Worm (Caenorhabditis elegans) whole organism, young adult: ENCODE results near the gene sao-1.

Experiments used
- B0019.2 ChIP-seq: fragments of 200-800 bp; sonication (Bioruptor generic); conservative IDR thresholded peaks from 2 replicates; pipeline ENCODE4 v1.3.6; 2022; ENCODE audit warnings: missing genetic modification reagents, missing genetic modification characterization, missing compliant biosample characterization
- B0035.1 ChIP-seq: sonication (generic microtip); optimal IDR thresholded peaks from 2 replicates; lab custom pipeline; 2016; ENCODE audit warnings: missing genetic modification characterization, mild to moderate bottlenecking, missing compliant biosample characterization, missing genotype, missing genetic modification reagents
- B0261.1 ChIP-seq: sonication (generic microtip); optimal IDR thresholded peaks from 2 replicates; lab custom pipeline; 2016; ENCODE audit warnings: mild to moderate bottlenecking, missing genetic modification characterization, moderate library complexity, missing compliant biosample characterization
- F22D6.2 ChIP-seq: sonication (generic microtip); optimal IDR thresholded peaks from 2 replicates; lab custom pipeline; 2016; ENCODE audit warnings: mild to moderate bottlenecking, missing genetic modification characterization, missing compliant biosample characterization
- F39B2.1 ChIP-seq: fragments of 200-800 bp; sonication (Bioruptor generic); IDR thresholded peaks from 2 replicates; pipeline ENCODE4 v1.3.6; 2022; ENCODE audit warnings: missing genetic modification reagents, missing genetic modification characterization, missing compliant biosample characterization
- F49E8.2 ChIP-seq: sonication (generic microtip); optimal IDR thresholded peaks from 3 replicates; lab custom pipeline; 2017; ENCODE audit warnings: missing genetic modification characterization, mild to moderate bottlenecking, missing compliant biosample characterization, antibody characterized with exemption, moderate library complexity; ENCODE audit not compliant: insufficient read depth
- F52B5.7 ChIP-seq: sonication (generic microtip); optimal IDR thresholded peaks from 2 replicates; lab custom pipeline; 2016; ENCODE audit warnings: mild to moderate bottlenecking, missing genetic modification characterization, missing compliant biosample characterization
- F55B11.4 ChIP-seq: sonication (generic microtip); optimal IDR thresholded peaks from 2 replicates; lab custom pipeline; 2016; ENCODE audit warnings: missing compliant biosample characterization, missing genetic modification characterization, borderline replicate concordance; ENCODE audit not compliant: insufficient read depth
- F57A8.1 ChIP-seq: fragments of 200-800 bp; sonication (Bioruptor generic); optimal IDR thresholded peaks from 2 replicates; lab custom pipeline; 2018; ENCODE audit warnings: mild to moderate bottlenecking, missing genetic modification characterization, moderate library complexity, missing compliant biosample characterization
- Y53F4B.3 ChIP-seq: fragments of 200-800 bp; sonication (Bioruptor generic); IDR thresholded peaks from 2 replicates; pipeline ENCODE4 v1.3.6; 2022; ENCODE audit warnings: missing genetic modification reagents, missing genetic modification characterization, missing compliant biosample characterization
- Y56A3A.18 ChIP-seq: fragments of 200-800 bp; sonication (Bioruptor generic); IDR thresholded peaks from 2 replicates; pipeline ENCODE4 v1.3.6; 2022; ENCODE audit warnings: missing genetic modification reagents, missing genetic modification characterization, missing compliant biosample characterization
- akir-1 ChIP-seq: fragments of 200-800 bp; sonication (Bioruptor generic); optimal IDR thresholded peaks from 2 replicates; lab custom pipeline; 2018; ENCODE audit warnings: mild to moderate bottlenecking, missing genetic modification characterization, moderate library complexity, missing compliant biosample characterization
- cebp-1 ChIP-seq, 2 experiments: fragments of 200-800 bp in 1 of 2; sonication (Bioruptor generic) in 1 of 2; sonication (generic microtip) in 1 of 2; IDR thresholded peaks in 1 of 2; optimal IDR thresholded peaks in 1 of 2; 2 replicates each; pipeline versions ENCODE4 v1.3.6 to Lab custom; 2017 to 2022; ENCODE audit warnings: missing compliant biosample characterization in 2 of 2, missing genetic modification characterization in 2 of 2, mild to moderate bottlenecking in 1 of 2, missing genetic modification reagents in 1 of 2, moderate library complexity in 1 of 2
- ceh-79 ChIP-seq: sonication (generic microtip); optimal IDR thresholded peaks from 2 replicates; lab custom pipeline; 2017; ENCODE audit warnings: mild to moderate bottlenecking, missing genetic modification characterization, missing compliant biosample characterization
- egl-18 ChIP-seq: fragments of 200-800 bp; sonication (Bioruptor generic); IDR thresholded peaks from 2 replicates; pipeline ENCODE4 v1.3.6; 2022; ENCODE audit warnings: missing genetic modification reagents, missing genetic modification characterization, missing compliant biosample characterization
- gei-17 ChIP-seq: fragments of 200-800 bp; sonication (Bioruptor generic); optimal IDR thresholded peaks from 2 replicates; lab custom pipeline; 2018; ENCODE audit warnings: mild to moderate bottlenecking, missing genetic modification characterization, missing compliant biosample characterization
- hlh-12 ChIP-seq: sonication (generic microtip); optimal IDR thresholded peaks from 2 replicates; lab custom pipeline; 2016; ENCODE audit warnings: missing genetic modification characterization, missing compliant biosample characterization
- hsf-1 ChIP-seq: fragments of 200-800 bp; sonication (Bioruptor generic); IDR thresholded peaks from 2 replicates; pipeline ENCODE4 v1.3.6; 2022; ENCODE audit warnings: missing genetic modification reagents, missing genetic modification characterization, missing compliant biosample characterization
- let-526 ChIP-seq: fragments of 200-800 bp; sonication (Bioruptor generic); IDR thresholded peaks from 2 replicates; pipeline ENCODE4 v1.3.6; 2022; ENCODE audit warnings: missing genetic modification reagents, missing genetic modification characterization, missing compliant biosample characterization
- let-607 ChIP-seq, 2 experiments: fragments of 200-800 bp in 1 of 2; sonication (Bioruptor generic) in 1 of 2; sonication (generic microtip) in 1 of 2; optimal IDR thresholded peaks; 2 replicates each; lab custom pipeline; 2016 to 2018; ENCODE audit warnings: mild to moderate bottlenecking in 2 of 2, missing compliant biosample characterization in 2 of 2, missing genetic modification characterization in 2 of 2, moderate library complexity in 2 of 2, missing genotype in 1 of 2
- lin-26 ChIP-seq: fragments of 200-800 bp; sonication (Bioruptor generic); IDR thresholded peaks from 2 replicates; pipeline ENCODE4 v1.3.6; 2022; ENCODE audit warnings: missing genetic modification reagents, missing genetic modification characterization, missing compliant biosample characterization
- lir-1 ChIP-seq: fragments of 200-800 bp; sonication (Bioruptor generic); conservative IDR thresholded peaks from 2 replicates; pipeline ENCODE4 v1.3.6; 2022; ENCODE audit warnings: missing genetic modification reagents, missing genetic modification characterization, missing compliant biosample characterization
- lsy-27 ChIP-seq: sonication (generic microtip); optimal IDR thresholded peaks from 2 replicates; lab custom pipeline; 2017; ENCODE audit warnings: missing genetic modification characterization, mild to moderate bottlenecking, missing compliant biosample characterization, antibody characterized with exemption, missing genotype, borderline replicate concordance; ENCODE audit not compliant: insufficient read depth
- madf-3 ChIP-seq: fragments of 200-800 bp; sonication (Bioruptor generic); IDR thresholded peaks from 2 replicates; pipeline ENCODE4 v1.3.6; 2022; ENCODE audit warnings: missing genetic modification reagents, missing genetic modification characterization, missing compliant biosample characterization
- madf-6 ChIP-seq: fragments of 200-800 bp; sonication (Bioruptor generic); IDR thresholded peaks from 2 replicates; pipeline ENCODE4 v1.3.6; 2022; ENCODE audit warnings: missing genetic modification reagents, missing genetic modification characterization, missing compliant biosample characterization
- nfya-2 ChIP-seq: fragments of 200-800 bp; sonication (Bioruptor generic); IDR thresholded peaks from 2 replicates; pipeline ENCODE4 v1.3.6; 2022; ENCODE audit warnings: missing genetic modification reagents, missing genetic modification characterization, missing compliant biosample characterization
- nfyb-1 ChIP-seq: fragments of 200-800 bp; sonication (Bioruptor generic); IDR thresholded peaks from 2 replicates; pipeline ENCODE4 v1.3.6; 2022; ENCODE audit warnings: missing genetic modification reagents, missing genetic modification characterization, missing compliant biosample characterization
- nhr-120 ChIP-seq: fragments of 200-800 bp; sonication (Bioruptor generic); IDR thresholded peaks from 2 replicates; pipeline ENCODE4 v1.3.6; 2022; ENCODE audit warnings: missing genetic modification characterization, missing compliant biosample characterization
- nhr-179 ChIP-seq: sonication (generic microtip); optimal IDR thresholded peaks from 2 replicates; lab custom pipeline; 2016; ENCODE audit warnings: mild to moderate bottlenecking, missing genetic modification characterization, missing compliant biosample characterization
- nhr-27 ChIP-seq: fragments of 200-800 bp; sonication (Bioruptor generic); optimal IDR thresholded peaks from 2 replicates; lab custom pipeline; 2018; ENCODE audit warnings: mild to moderate bottlenecking, missing genetic modification characterization, moderate library complexity, missing compliant biosample characterization
- rcor-1 ChIP-seq: fragments of 200-800 bp; sonication (Bioruptor generic); IDR thresholded peaks from 2 replicates; pipeline ENCODE4 v1.3.6; 2022; ENCODE audit warnings: missing genetic modification reagents, missing genetic modification characterization, missing compliant biosample characterization
- repo-1 ChIP-seq: sonication (generic microtip); optimal IDR thresholded peaks from 2 replicates; lab custom pipeline; 2017; ENCODE audit warnings: mild to moderate bottlenecking, missing genetic modification characterization, missing compliant biosample characterization
- sdz-38 ChIP-seq: sonication (generic microtip); optimal IDR thresholded peaks from 2 replicates; lab custom pipeline; 2016; ENCODE audit warnings: missing genotype, missing genetic modification characterization, missing compliant biosample characterization
- snpc-1.1 ChIP-seq: sonication (generic microtip); optimal IDR thresholded peaks from 2 replicates; lab custom pipeline; 2017; ENCODE audit warnings: missing genetic modification characterization, mild to moderate bottlenecking, missing compliant biosample characterization, antibody characterized with exemption, moderate library complexity, missing genotype, missing genetic modification reagents; ENCODE audit not compliant: insufficient read depth
- snpc-1.3 ChIP-seq: sonication (generic microtip); optimal IDR thresholded peaks from 2 replicates; lab custom pipeline; 2017; ENCODE audit warnings: missing genetic modification characterization, mild to moderate bottlenecking, missing compliant biosample characterization, antibody characterized with exemption, moderate library complexity, missing genotype, missing genetic modification reagents; ENCODE audit not compliant: insufficient read depth
- snpc-3.4 ChIP-seq: sonication (generic microtip); optimal IDR thresholded peaks from 2 replicates; lab custom pipeline; 2017; ENCODE audit warnings: missing genetic modification characterization, mild to moderate bottlenecking, missing compliant biosample characterization, antibody characterized with exemption, moderate library complexity, missing genotype, missing genetic modification reagents
- snpc-4 ChIP-seq, 5 experiments: fragments of 150-350 bp in 1 of 5; sonication (generic microtip) in 4 of 5; optimal IDR thresholded peaks; 2 replicates each; lab custom pipeline; 2014 to 2018; ENCODE audit warnings: missing genetic modification characterization in 5 of 5, missing biosample characterization in 3 of 5, antibody characterized with exemption in 2 of 5, mild to moderate bottlenecking in 2 of 5, missing compliant biosample characterization in 2 of 5, missing genotype in 2 of 5, moderate library complexity in 2 of 5, missing genetic modification reagents in 1 of 5
- somi-1 ChIP-seq: fragments of 200-800 bp; sonication (Bioruptor generic); optimal IDR thresholded peaks from 2 replicates; lab custom pipeline; 2018; ENCODE audit warnings: mild to moderate bottlenecking, missing genetic modification characterization, missing compliant biosample characterization
- sptf-2 ChIP-seq: fragments of 200-800 bp; sonication (Bioruptor generic); optimal IDR thresholded peaks from 2 replicates; lab custom pipeline; 2018; ENCODE audit warnings: mild to moderate bottlenecking, missing genetic modification characterization, missing compliant biosample characterization
- tbx-9 ChIP-seq: sonication (generic microtip); optimal IDR thresholded peaks from 2 replicates; lab custom pipeline; 2016; ENCODE audit warnings: borderline replicate concordance, missing genetic modification characterization, inconsistent platforms, missing compliant biosample characterization
- unc-130 ChIP-seq: sonication (generic microtip); optimal IDR thresholded peaks from 2 replicates; lab custom pipeline; 2016; ENCODE audit warnings: missing genetic modification reagents, missing genetic modification characterization, missing compliant biosample characterization
- xnd-1 ChIP-seq: sonication (generic microtip); optimal IDR thresholded peaks from 2 replicates; lab custom pipeline; 2016; ENCODE audit warnings: missing genotype, missing genetic modification reagents, missing genetic modification characterization, missing compliant biosample characterization
- zim-3 ChIP-seq: sonication (generic microtip); optimal IDR thresholded peaks from 2 replicates; lab custom pipeline; 2017; ENCODE audit warnings: mild to moderate bottlenecking, missing genetic modification characterization, moderate library complexity, missing compliant biosample characterization
- ztf-26 ChIP-seq: sonication (generic microtip); optimal IDR thresholded peaks from 2 replicates; lab custom pipeline; 2017; ENCODE audit warnings: missing genetic modification characterization, missing compliant biosample characterization
- ztf-3 ChIP-seq: fragments of 200-800 bp; sonication (Bioruptor generic); optimal IDR thresholded peaks from 2 replicates; lab custom pipeline; 2018; ENCODE audit warnings: mild to moderate bottlenecking, missing genetic modification characterization, missing compliant biosample characterization
- ztf-6 ChIP-seq: fragments of 200-800 bp; sonication (Bioruptor generic); IDR thresholded peaks from 2 replicates; pipeline ENCODE4 v1.3.6; 2022; ENCODE audit warnings: missing genetic modification reagents, missing genetic modification characterization, missing compliant biosample characterization

The sao-1 gene

DNA sequence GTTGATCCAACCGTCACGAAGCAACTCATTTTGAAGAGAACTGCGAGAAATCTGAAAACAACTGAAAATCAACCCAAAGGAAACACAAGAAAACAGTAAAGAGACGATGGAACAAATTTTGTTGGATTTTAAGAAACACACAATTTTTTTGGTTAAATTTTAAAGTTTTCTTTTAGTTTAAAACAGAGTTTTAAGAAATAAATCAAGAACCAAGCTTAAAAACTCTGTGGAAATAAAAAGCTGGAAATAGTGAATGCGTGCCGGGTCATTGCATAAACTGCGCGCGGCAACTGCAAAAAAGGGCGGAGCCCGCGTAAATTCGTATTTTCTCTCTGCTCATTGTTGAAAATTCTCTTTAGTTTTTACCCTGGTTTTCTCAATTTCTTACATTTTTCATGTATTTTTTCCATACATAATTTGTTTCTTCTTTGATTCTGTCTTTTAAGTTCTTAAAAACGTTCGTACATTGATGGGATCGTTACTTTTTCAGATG lies 1.8 kb upstream of the sao-1 start, which contains the start of the genes algn-13 and R10D12.13 (continued):
- TF ChIP-seq nhr-120 (GFP tag; lab: Robert Waterston, UW) (no peak), ceh-79 (no peak), snpc-1.1 (tag; lab: Kevin White, UChicago) (peak; percentile 82), F57A8.1 (GFP tag; lab: Kevin White, UChicago) (no peak), rcor-1 (peak; percentile 57; the same call in 1 of the 2 replicates), snpc-3.4 (tag; lab: Kevin White, UChicago) (peak; percentile 92), sptf-2 (GFP tag; lab: Kevin White, UChicago) (no peak), unc-130 (GFP tag; lab: Kevin White, UChicago) (peak; percentile 41), let-526 (GFP tag; lab: Robert Waterston, UW) (no peak), cebp-1 (GFP tag; IDR thresholded peaks at IDR 0.05; lab: Robert Waterston, UW) (no peak), cebp-1 (tag; optimal IDR thresholded peaks at IDR 0.05; lab: Kevin White, UChicago) (peak; percentile 65), hsf-1 (GFP tag; lab: Robert Waterston, UW) (peak; percentile 49; the same call in 1 of the 2 replicates), Y53F4B.3 (no peak), let-607 (tag; optimal IDR thresholded peaks at IDR 0.05; lab: Kevin White, UChicago) (no peak), sdz-38 (no peak), xnd-1 (peak; percentile 65), repo-1 (tag; lab: Kevin White, UChicago) (no peak), madf-3 (GFP tag; lab: Robert Waterston, UW) (no peak), lsy-27 (tag; lab: Kevin White, UChicago) (no peak), nfyb-1 (peak; percentile 37; the same call in 1 of the 2 replicates), ztf-3 (GFP tag; lab: Kevin White, UChicago) (no peak), B0261.1 (tag; lab: Kevin White, UChicago) (no peak), F49E8.2 (peak; percentile 57), B0019.2 (GFP tag; lab: Robert Waterston, UW) (no peak), hlh-12 (tag; lab: Kevin White, UChicago) (no peak), ztf-6 (no peak), lir-1 (GFP tag; lab: Robert Waterston, UW) (0 out of 2 replicates have a peak, but pooled peaks have one; percentile 22), F22D6.2 (tag; lab: Kevin White, UChicago) (no peak), F55B11.4 (tag; lab: Kevin White, UChicago) (no peak), madf-6 (GFP tag; lab: Robert Waterston, UW) (peak; percentile 93), zim-3 (tag; lab: Kevin White, UChicago) (no peak), snpc-1.3 (tag; lab: Kevin White, UChicago) (peak; percentile 85), akir-1 (GFP tag; lab: Kevin White, UChicago) (no peak), B0035.1 (no peak), gei-17 (GFP tag; lab: Kevin White, UChicago) (no peak), nhr-27 (tag; lab: Kevin White, UChicago) (no peak), Y56A3A.18 (GFP tag; lab: Robert Waterston, UW) (no peak), lin-26 (GFP tag; lab: Robert Waterston, UW) (no peak), ztf-26 (tag; lab: Kevin White, UChicago) (no peak), somi-1 (GFP tag; lab: Kevin White, UChicago) (no peak), F52B5.7 (tag; lab: Kevin White, UChicago) (no peak), snpc-4 (GFP tag; optimal IDR thresholded peaks at IDR 0.05; lab: Kevin White, UChicago) (peak; percentile 65), snpc-4 (tag; optimal IDR thresholded peaks at IDR 0.05; lab: Kevin White, UChicago) (peak in 3 of 4 experiments; percentile 54 to 84 (median 57)), nfya-2 (GFP tag; lab: Robert Waterston, UW) (no peak), egl-18 (no peak), tbx-9 (no peak), F39B2.1 (GFP tag; lab: Robert Waterston, UW) (no peak), nhr-179 (tag; lab: Kevin White, UChicago) (no peak)
